Fruit fly (Drosophila melanogaster) whole organism, wandering third instar larva: Measurements from ENCODE around the gene Hmr.
A peak's percentile ranks its signal among the peaks of the same experiment; 100 is the strongest.

Experiments used
- Abd-B ChIP-seq: fragments of >200 bp; optimal IDR thresholded peaks from 2 replicates; lab custom pipeline; 2017; ENCODE audit warnings: missing biosample characterization, missing genetic modification characterization
- CG32264 ChIP-seq: fragments of 200-800 bp; sonication (Bioruptor generic); optimal IDR thresholded peaks from 2 replicates; lab custom pipeline; 2016; ENCODE audit warnings: missing biosample characterization, missing genetic modification characterization
- CG9705 ChIP-seq: fragments of 200-800 bp; sonication (Bioruptor generic); optimal IDR thresholded peaks from 2 replicates; lab custom pipeline; 2018; ENCODE audit warnings: missing biosample characterization, mild to moderate bottlenecking, missing genetic modification characterization
- CrebA ChIP-seq: fragments of 200-800 bp; sonication (Bioruptor generic); optimal IDR thresholded peaks from 2 replicates; lab custom pipeline; 2016; ENCODE audit warnings: missing biosample characterization, mild to moderate bottlenecking, missing genetic modification characterization, borderline replicate concordance
- Dfd ChIP-seq: fragments of >200 bp; optimal IDR thresholded peaks from 2 replicates; lab custom pipeline; 2017; ENCODE audit warnings: missing biosample characterization, missing genetic modification characterization
- Dif ChIP-seq: fragments of 200-275, 200-300 bp; sonication (Bioruptor generic); optimal IDR thresholded peaks from 2 replicates; lab custom pipeline; 2018; ENCODE audit warnings: missing biosample characterization, missing genetic modification characterization; ENCODE audit not compliant: partially characterized antibody
- GATAd ChIP-seq: sonication (Bioruptor generic); optimal IDR thresholded peaks from 2 replicates; lab custom pipeline; 2016; ENCODE audit warnings: missing biosample characterization, missing genetic modification characterization
- HLH106 ChIP-seq: fragments of 200-800 bp; optimal IDR thresholded peaks from 3 replicates; lab custom pipeline; 2019; ENCODE audit warnings: missing biosample characterization, mild to moderate bottlenecking, missing genetic modification characterization, moderate library complexity
- Hnf4 ChIP-seq: fragments of 200-800 bp; sonication (Bioruptor generic); optimal IDR thresholded peaks from 2 replicates; lab custom pipeline; 2016; ENCODE audit warnings: missing biosample characterization, mild to moderate bottlenecking, missing genetic modification characterization
- Hr78 ChIP-seq: fragments of >200 bp; optimal IDR thresholded peaks from 2 replicates; lab custom pipeline; 2017; ENCODE audit warnings: missing biosample characterization, missing genetic modification characterization
- Hr83 ChIP-seq: fragments of 200-300 bp; sonication (Bioruptor generic); optimal IDR thresholded peaks from 2 replicates; lab custom pipeline; 2016; ENCODE audit warnings: missing biosample characterization, mild to moderate bottlenecking, missing genetic modification characterization, moderate library complexity; ENCODE audit not compliant: poor library complexity, severe bottlenecking
- Jra ChIP-seq: sonication (Bioruptor generic); optimal IDR thresholded peaks from 2 replicates; lab custom pipeline; 2016; ENCODE audit warnings: missing biosample characterization, missing genetic modification characterization
- Mio ChIP-seq: sonication (Bioruptor generic); optimal IDR thresholded peaks from 2 replicates; lab custom pipeline; 2016; ENCODE audit warnings: missing biosample characterization, missing genetic modification characterization
- Myc ChIP-seq: fragments of >200 bp; optimal IDR thresholded peaks from 2 replicates; lab custom pipeline; 2017
- N ChIP-seq: fragments of >200 bp; optimal IDR thresholded peaks from 2 replicates; lab custom pipeline; 2018; ENCODE audit warnings: missing biosample characterization, missing external identifiers, missing genetic modification characterization
- OdsH ChIP-seq: fragments of 200-800 bp; sonication (Bioruptor generic); optimal IDR thresholded peaks from 2 replicates; lab custom pipeline; 2016; ENCODE audit warnings: missing biosample characterization, mild to moderate bottlenecking, missing genetic modification characterization
- Rel ChIP-seq, 2 experiments: fragments of 200-800 bp; sonication (Bioruptor generic) in 1 of 2; optimal IDR thresholded peaks; 2 replicates in 1 of 2; 3 replicates in 1 of 2; lab custom pipeline; 2016 to 2019; ENCODE audit warnings: mild to moderate bottlenecking in 2 of 2, missing biosample characterization in 2 of 2, missing genetic modification characterization in 2 of 2, moderate library complexity in 1 of 2
- Sp1 ChIP-seq: fragments of 200-800 bp; sonication (Bioruptor generic); optimal IDR thresholded peaks from 3 replicates; lab custom pipeline; 2019; ENCODE audit warnings: missing biosample characterization, mild to moderate bottlenecking, missing genetic modification characterization, moderate library complexity
- Vsx2 ChIP-seq: fragments of 200-300, 225-300 bp; sonication (Bioruptor generic); optimal IDR thresholded peaks from 2 replicates; lab custom pipeline; 2018; ENCODE audit warnings: missing biosample characterization, missing genetic modification characterization; ENCODE audit not compliant: partially characterized antibody
- br ChIP-seq: fragments of 200-800 bp; sonication (Bioruptor generic); optimal IDR thresholded peaks from 2 replicates; lab custom pipeline; 2016; ENCODE audit warnings: missing biosample characterization, missing genetic modification characterization
- brk ChIP-seq: fragments of 200-800 bp; sonication (Bioruptor generic); optimal IDR thresholded peaks from 2 replicates; lab custom pipeline; 2016; ENCODE audit warnings: missing biosample characterization, mild to moderate bottlenecking, missing genetic modification characterization
- dl ChIP-seq, 2 experiments: fragments of 175-275, 200-275 bp in 1 of 2; fragments of 200-275 bp in 1 of 2; sonication (Bioruptor generic); optimal IDR thresholded peaks; lab custom pipeline; 2018; ENCODE audit warnings: mild to moderate bottlenecking in 2 of 2, missing biosample characterization in 2 of 2, missing genetic modification characterization in 2 of 2, moderate library complexity in 2 of 2; ENCODE audit not compliant: partially characterized antibody in 2 of 2, insufficient read depth in 1 of 2
- dmrt93B ChIP-seq: fragments of 200-800 bp; sonication (Bioruptor generic); optimal IDR thresholded peaks from 2 replicates; lab custom pipeline; 2018; ENCODE audit warnings: missing biosample characterization, mild to moderate bottlenecking, missing genetic modification characterization
- dsf ChIP-seq: sonication (Bioruptor generic); optimal IDR thresholded peaks from 2 replicates; lab custom pipeline; 2016; ENCODE audit warnings: missing biosample characterization, missing genetic modification characterization, borderline replicate concordance
- ey ChIP-seq: fragments of 200-800 bp; sonication (Bioruptor generic); optimal IDR thresholded peaks from 2 replicates; lab custom pipeline; 2016; ENCODE audit warnings: missing biosample characterization, missing genetic modification characterization
- foxo ChIP-seq, 2 experiments: fragments of 200-800 bp; sonication (Bioruptor generic); optimal IDR thresholded peaks; 2 replicates in 1 of 2; 3 replicates in 1 of 2; lab custom pipeline; 2016 to 2017; ENCODE audit warnings: missing biosample characterization in 2 of 2, missing genetic modification characterization in 2 of 2
- fru ChIP-seq: fragments of 200-800 bp; sonication (Bioruptor generic); optimal IDR thresholded peaks from 3 replicates; lab custom pipeline; 2016; ENCODE audit warnings: missing biosample characterization, mild to moderate bottlenecking, missing genetic modification characterization
- h ChIP-seq: fragments of 200-800 bp; sonication (Bioruptor generic); optimal IDR thresholded peaks from 3 replicates; lab custom pipeline; 2016; ENCODE audit warnings: missing biosample characterization, mild to moderate bottlenecking, missing genetic modification characterization
- jim ChIP-seq: fragments of 175-275, 200-325 bp; sonication (Bioruptor generic); optimal IDR thresholded peaks from 2 replicates; lab custom pipeline; 2016; ENCODE audit warnings: missing biosample characterization, mild to moderate bottlenecking, missing genetic modification characterization
- lola ChIP-seq: fragments of >200 bp; optimal IDR thresholded peaks from 2 replicates; lab custom pipeline; 2017; ENCODE audit warnings: missing biosample characterization, missing genetic modification characterization
- pan ChIP-seq: fragments of >200 bp; optimal IDR thresholded peaks from 2 replicates; lab custom pipeline; 2017
- psq ChIP-seq: fragments of 200-800 bp; sonication (Bioruptor generic); optimal IDR thresholded peaks from 3 replicates; lab custom pipeline; 2017; ENCODE audit warnings: missing biosample characterization, mild to moderate bottlenecking, missing genetic modification characterization, moderate library complexity
- rgr ChIP-seq: fragments of 200-800 bp; sonication (Bioruptor generic); optimal IDR thresholded peaks from 3 replicates; lab custom pipeline; 2016; ENCODE audit warnings: missing biosample characterization, mild to moderate bottlenecking, missing genetic modification characterization
- sage ChIP-seq: fragments of 200-800 bp; sonication (Bioruptor generic); optimal IDR thresholded peaks from 2 replicates; lab custom pipeline; 2016; ENCODE audit warnings: missing biosample characterization, mild to moderate bottlenecking, missing genetic modification characterization
- sv ChIP-seq: fragments of 200-800 bp; sonication (Bioruptor generic); optimal IDR thresholded peaks from 3 replicates; lab custom pipeline; 2016; ENCODE audit warnings: missing biosample characterization, missing genetic modification characterization
- tai ChIP-seq: sonication (Bioruptor generic); optimal IDR thresholded peaks from 2 replicates; lab custom pipeline; 2016; ENCODE audit warnings: missing biosample characterization, missing genetic modification characterization
- usp ChIP-seq: fragments of >200 bp; optimal IDR thresholded peaks from 2 replicates; lab custom pipeline; 2017; ENCODE audit warnings: missing biosample characterization, missing genetic modification characterization
- woc ChIP-seq: sonication (Bioruptor generic); optimal IDR thresholded peaks from 2 replicates; lab custom pipeline; 2016; ENCODE audit warnings: missing biosample characterization, mild to moderate bottlenecking, missing genetic modification characterization

Hmr gene

dm6 chrX:10564145-10564544, 31.5 kb downstream of the Hmr start:
- TF ChIP-seq dl (GFP tag; optimal IDR thresholded peaks at IDR 0.05; lab: Kevin White, UChicago; ENCODE audit: insufficient read depth in 1 of 2, partially characterized antibody in 2 of 2) (no peak), Rel (GFP tag; optimal IDR thresholded peaks at IDR 0.05; lab: Kevin White, UChicago) (no peak), Rel (tag; optimal IDR thresholded peaks at IDR 0.05; lab: Kevin White, UChicago) (no peak), ey (GFP tag; lab: Kevin White, UChicago) (no peak), Vsx2 (GFP tag; lab: Kevin White, UChicago) (no peak), Hnf4 (GFP tag; lab: Kevin White, UChicago) (no peak), woc (GFP tag; lab: Kevin White, UChicago) (no peak), GATAd (GFP tag; lab: Kevin White, UChicago) (no peak), br (GFP tag; lab: Kevin White, UChicago) (no peak)

DNA sequence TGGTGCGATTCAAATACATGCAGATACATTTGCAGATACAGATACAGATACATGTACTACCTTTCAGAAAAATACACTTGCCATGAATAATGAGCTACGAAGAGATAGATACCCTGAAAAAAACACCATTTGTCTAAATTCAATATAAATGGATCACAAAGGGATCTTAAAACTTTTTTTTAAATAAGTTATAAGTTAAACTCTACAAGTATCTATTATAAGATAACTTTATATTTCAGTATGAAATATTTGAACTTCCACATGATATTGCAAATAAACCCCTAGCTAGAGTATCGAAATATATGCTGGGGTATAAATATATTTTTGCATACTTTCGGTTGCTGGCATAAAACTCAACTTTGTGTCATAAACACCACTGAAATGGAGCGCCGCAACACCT, 34.2 kb downstream of the Hmr start:
- TF ChIP-seq Mio (GFP tag; lab: Kevin White, UChicago) (no peak), foxo (GFP tag; optimal IDR thresholded peaks at IDR 0.05; lab: Kevin White, UChicago) (peak in 1 of 2 experiments; percentile 71), rgr (GFP tag; lab: Kevin White, UChicago) (peak; percentile 74), usp (GFP tag; lab: Kevin White, UChicago) (no peak), Hr78 (no peak), sage (GFP tag; lab: Kevin White, UChicago) (no peak), Sp1 (peak; percentile 51), br (GFP tag; lab: Kevin White, UChicago) (no peak), dl (GFP tag; optimal IDR thresholded peaks at IDR 0.05; lab: Kevin White, UChicago; ENCODE audit: insufficient read depth in 1 of 2, partially characterized antibody in 2 of 2) (no peak), tai (GFP tag; lab: Kevin White, UChicago) (no peak), h (GFP tag; lab: Kevin White, UChicago) (peak; percentile 63), dsf (GFP tag; lab: Kevin White, UChicago) (no peak), Myc (lab: Kevin White, UChicago) (peak; percentile 37), fru (GFP tag; lab: Kevin White, UChicago) (peak; percentile 54), HLH106 (tag; lab: Kevin White, UChicago) (peak; percentile 62), Rel (GFP tag; optimal IDR thresholded peaks at IDR 0.05; lab: Kevin White, UChicago) (no peak), Rel (tag; optimal IDR thresholded peaks at IDR 0.05; lab: Kevin White, UChicago) (no peak), Hr83 (GFP tag; lab: Kevin White, UChicago) (no peak), sv (GFP tag; lab: Kevin White, UChicago) (no peak), woc (GFP tag; lab: Kevin White, UChicago) (peak; percentile 52), Jra (GFP tag; lab: Kevin White, UChicago) (no peak), Hnf4 (GFP tag; lab: Kevin White, UChicago) (peak; percentile 20), brk (GFP tag; lab: Kevin White, UChicago) (peak; percentile 30), N (GFP tag; lab: Kevin White, UChicago) (peak; percentile 31), GATAd (GFP tag; lab: Kevin White, UChicago) (no peak), ey (GFP tag; lab: Kevin White, UChicago) (peak; percentile 36), jim (GFP tag; lab: Kevin White, UChicago) (no peak), OdsH (peak; percentile 63), CrebA (GFP tag; lab: Kevin White, UChicago) (no peak), pan (lab: Kevin White, UChicago) (no peak), Vsx2 (GFP tag; lab: Kevin White, UChicago) (no peak), psq (peak; percentile 56), Dfd (no peak), Abd-B (GFP tag; lab: Kevin White, UChicago) (no peak), dmrt93B (GFP tag; lab: Kevin White, UChicago) (peak; percentile 20), CG32264 (GFP tag; lab: Kevin White, UChicago) (no peak), lola (GFP tag; lab: Kevin White, UChicago) (no peak), Dif (GFP tag; lab: Kevin White, UChicago) (no peak), CG9705 (GFP tag; lab: Kevin White, UChicago) (no peak)
- TF ChIP-seq, all 38 proteins: peak for 15
